Worm (Caenorhabditis elegans) whole organism, late embryonic: ENCODE measurements around the gene abcf-1.

Experiments
- ceh-24 ChIP-seq: sonication (generic microtip); optimal IDR thresholded peaks from 2 replicates; lab custom pipeline; 2016; ENCODE audit warnings: mild to moderate bottlenecking, missing genetic modification characterization, missing compliant biosample characterization
- ceh-30 ChIP-seq: fragments of 150-350 bp; optimal IDR thresholded peaks from 2 replicates; lab custom pipeline; 2014; ENCODE audit warnings: missing biosample characterization, missing genetic modification characterization
- ceh-31 ChIP-seq: sonication (generic microtip); optimal IDR thresholded peaks from 2 replicates; lab custom pipeline; 2016; ENCODE audit warnings: missing genetic modification characterization, missing compliant biosample characterization
- pha-4 ChIP-seq: fragments of 150-350 bp; optimal IDR thresholded peaks from 2 replicates; lab custom pipeline; 2018; ENCODE audit warnings: missing biosample characterization, missing genetic modification reagents, missing genetic modification characterization
- pqm-1 ChIP-seq: sonication (generic microtip); optimal IDR thresholded peaks from 2 replicates; lab custom pipeline; 2016; ENCODE audit warnings: missing genetic modification characterization, missing compliant biosample characterization

ce11 chrV:12760913-12761312 lies 2.3 kb downstream of the abcf-1 start, which contains the start of gene F18E2.15:
- TF ChIP-seq ceh-30 (tag; lab: Kevin White, UChicago) (no peak), ceh-31 (no peak), pha-4 (tag; lab: Kevin White, UChicago) (no peak), pqm-1 (no peak), ceh-24 (tag; lab: Kevin White, UChicago) (no peak)
